Fruit fly (Drosophila melanogaster) whole organism, adult: ENCODE data around the gene wor.

Experiments used
- CG11617 ChIP-seq: fragments of 200-800 bp; sonication (Bioruptor generic); optimal IDR thresholded peaks from 2 replicates; lab custom pipeline; 2017; ENCODE audit warnings: mild to moderate bottlenecking, missing biosample characterization, missing genetic modification reagents, missing genetic modification characterization
- CG12768 ChIP-seq: fragments of 200-800 bp; sonication (Bioruptor generic); optimal IDR thresholded peaks from 2 replicates; lab custom pipeline; 2017; ENCODE audit warnings: missing biosample characterization, missing genetic modification characterization, mild to moderate bottlenecking, moderate library complexity, missing genetic modification reagents
- CG14711 ChIP-seq: fragments of 200-800 bp; sonication (Bioruptor generic); optimal IDR thresholded peaks from 2 replicates; lab custom pipeline; 2018; ENCODE audit warnings: missing biosample characterization, mild to moderate bottlenecking, missing genetic modification characterization, moderate library complexity
- CG1620 ChIP-seq: fragments of 200-800 bp; sonication (Bioruptor generic); optimal IDR thresholded peaks from 2 replicates; lab custom pipeline; 2016; ENCODE audit warnings: missing biosample characterization, missing genetic modification characterization
- CG33017 ChIP-seq: fragments of 200-800 bp; sonication (Bioruptor generic); optimal IDR thresholded peaks from 2 replicates; lab custom pipeline; 2018; ENCODE audit warnings: missing biosample characterization, mild to moderate bottlenecking, missing genetic modification characterization, moderate library complexity
- CG5204 ChIP-seq: fragments of 200-800 bp; sonication (Bioruptor generic); optimal IDR thresholded peaks from 2 replicates; lab custom pipeline; 2016; ENCODE audit warnings: missing biosample characterization, missing genetic modification characterization
- CG7045 ChIP-seq: fragments of 200-800 bp; sonication (Bioruptor generic); optimal IDR thresholded peaks from 2 replicates; lab custom pipeline; 2017; ENCODE audit warnings: missing biosample characterization, mild to moderate bottlenecking, missing genetic modification characterization
- CG7101 ChIP-seq: fragments of 200-800 bp; sonication (Bioruptor generic); optimal IDR thresholded peaks from 2 replicates; lab custom pipeline; 2018; ENCODE audit warnings: missing biosample characterization, mild to moderate bottlenecking, missing genetic modification characterization, moderate library complexity
- Clk ChIP-seq: fragments of 200-800 bp; sonication (Bioruptor generic); optimal IDR thresholded peaks from 2 replicates; lab custom pipeline; 2017; ENCODE audit warnings: missing biosample characterization, missing genetic modification characterization
- Crg-1 ChIP-seq: fragments of 200-800 bp; sonication (Bioruptor generic); optimal IDR thresholded peaks from 2 replicates; lab custom pipeline; 2016; ENCODE audit warnings: missing biosample characterization, missing genetic modification characterization
- Hr96 ChIP-seq: fragments of 200-800 bp; sonication (Bioruptor generic); optimal IDR thresholded peaks from 2 replicates; lab custom pipeline; 2016; ENCODE audit warnings: missing biosample characterization, missing genetic modification characterization
- Mnt ChIP-seq: fragments of 200-800 bp; sonication (Bioruptor generic); optimal IDR thresholded peaks from 2 replicates; lab custom pipeline; 2016; ENCODE audit warnings: missing biosample characterization, mild to moderate bottlenecking, missing genetic modification characterization
- bab1 ChIP-seq: fragments of 200-800 bp; sonication (Bioruptor generic); optimal IDR thresholded peaks from 3 replicates; lab custom pipeline; 2019; ENCODE audit warnings: missing biosample characterization, mild to moderate bottlenecking, missing genetic modification characterization, moderate library complexity
- cic ChIP-seq: fragments of 200-800 bp; sonication (Bioruptor generic); optimal IDR thresholded peaks from 2 replicates; lab custom pipeline; 2017; ENCODE audit warnings: missing biosample characterization, mild to moderate bottlenecking, missing genetic modification characterization, moderate library complexity
- cnc ChIP-seq, 2 experiments: fragments of >200 bp; optimal IDR thresholded peaks; 2 replicates each; lab custom pipeline; 2017
- kay ChIP-seq: fragments of 200-800 bp; sonication (Bioruptor generic); peaks from one replicate; lab custom pipeline; 2016; ENCODE audit warnings: missing biosample characterization, missing genetic modification characterization, borderline replicate concordance
- ovo ChIP-seq: fragments of 200-800 bp; sonication (Bioruptor generic); optimal IDR thresholded peaks from 2 replicates; lab custom pipeline; 2016; ENCODE audit warnings: missing biosample characterization, missing genetic modification characterization
- pad ChIP-seq: fragments of 200-800 bp; sonication (Bioruptor generic); optimal IDR thresholded peaks from 3 replicates; lab custom pipeline; 2017; ENCODE audit warnings: missing biosample characterization, missing genetic modification characterization, mild to moderate bottlenecking, moderate library complexity, missing genetic modification reagents
- tj ChIP-seq: fragments of 200-800 bp; sonication (Bioruptor generic); optimal IDR thresholded peaks from 3 replicates; lab custom pipeline; 2017; ENCODE audit warnings: missing biosample characterization, mild to moderate bottlenecking, missing genetic modification characterization, moderate library complexity
- toe ChIP-seq: fragments of 200-800 bp; sonication (Bioruptor generic); optimal IDR thresholded peaks from 2 replicates; lab custom pipeline; 2016; ENCODE audit warnings: missing biosample characterization, missing genetic modification characterization

wor gene

DNA sequence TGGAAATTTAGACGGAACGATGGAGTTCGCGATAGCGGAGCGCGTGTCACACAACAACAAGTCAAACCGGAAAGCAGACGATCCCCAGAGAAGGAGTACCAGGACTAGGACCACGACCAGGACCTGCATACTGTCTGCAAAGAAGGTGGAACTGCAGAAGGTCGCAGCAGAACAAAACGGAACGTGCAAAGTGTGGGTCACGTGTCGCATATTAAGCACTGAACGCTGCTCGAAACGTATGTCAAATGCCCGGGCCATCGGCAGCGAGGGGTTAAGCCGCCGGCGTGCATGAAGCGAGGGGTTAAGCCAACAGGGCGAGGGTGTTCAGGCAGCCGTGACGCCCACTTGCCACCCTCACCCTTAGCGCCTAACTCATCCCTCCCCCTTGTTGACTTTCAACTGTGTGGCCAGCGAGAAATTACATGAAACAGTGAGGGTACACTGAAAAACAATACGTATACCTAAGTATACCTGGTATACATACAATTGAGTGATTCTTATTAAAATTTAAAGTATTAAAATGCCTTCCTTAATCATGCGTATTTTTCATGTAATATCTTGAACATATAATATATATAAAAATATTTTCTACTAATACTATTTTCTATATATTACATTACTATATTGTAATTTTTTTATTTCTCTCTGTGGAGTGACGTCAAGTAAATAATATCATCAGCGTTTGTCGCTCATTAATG, 16.6 kb upstream of the wor start:
- no peak for TF ChIP-seq CG7101 (tag; lab: Kevin White, UChicago)
- no peak for TF ChIP-seq Crg-1 (GFP tag; lab: Kevin White, UChicago)
- no peak for TF ChIP-seq cnc (optimal IDR thresholded peaks at IDR 0.05; lab: Kevin White, UChicago)
- no peak for TF ChIP-seq CG5204 (GFP tag; lab: Kevin White, UChicago)
- no peak for TF ChIP-seq CG12768 (GFP tag; lab: Kevin White, UChicago)
- no peak for TF ChIP-seq Mnt (GFP tag; lab: Kevin White, UChicago)
- TF ChIP-seq cic (GFP tag; lab: Kevin White, UChicago), result no peak
- no peak for TF ChIP-seq CG7045
- no peak for TF ChIP-seq kay (GFP tag; lab: Kevin White, UChicago)
- no peak for TF ChIP-seq CG33017 (tag; lab: Kevin White, UChicago)
- TF ChIP-seq CG1620, result no peak
- no peak for TF ChIP-seq toe (GFP tag; lab: Kevin White, UChicago)

DNA sequence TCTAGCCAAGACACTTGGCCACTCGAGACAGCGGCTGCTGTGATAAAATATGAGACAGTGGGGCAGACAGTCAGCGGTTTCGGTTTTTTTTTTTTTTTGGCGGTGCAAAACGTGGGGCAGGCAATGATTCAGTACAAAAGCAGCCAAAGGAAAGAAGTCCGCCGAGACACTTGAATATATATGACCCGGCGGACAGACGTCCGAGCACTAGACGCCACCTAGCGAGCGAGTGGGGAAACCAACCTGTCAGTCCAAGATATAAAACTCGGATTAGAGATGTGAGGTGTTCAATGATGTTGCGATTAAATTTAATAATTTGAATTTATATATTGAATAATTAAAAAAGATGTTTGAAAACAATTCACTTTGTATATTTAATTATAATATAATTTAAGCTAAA, 13.6 kb upstream of the wor start:
- TF ChIP-seq Crg-1 (GFP tag; lab: Kevin White, UChicago) (no peak), tj (no peak), CG7101 (tag; lab: Kevin White, UChicago) (no peak), CG11617 (GFP tag; lab: Kevin White, UChicago) (no peak), CG7045 (no peak), CG5204 (GFP tag; lab: Kevin White, UChicago) (no peak), bab1 (GFP tag; lab: Kevin White, UChicago) (no peak), CG1620 (no peak)

DNA sequence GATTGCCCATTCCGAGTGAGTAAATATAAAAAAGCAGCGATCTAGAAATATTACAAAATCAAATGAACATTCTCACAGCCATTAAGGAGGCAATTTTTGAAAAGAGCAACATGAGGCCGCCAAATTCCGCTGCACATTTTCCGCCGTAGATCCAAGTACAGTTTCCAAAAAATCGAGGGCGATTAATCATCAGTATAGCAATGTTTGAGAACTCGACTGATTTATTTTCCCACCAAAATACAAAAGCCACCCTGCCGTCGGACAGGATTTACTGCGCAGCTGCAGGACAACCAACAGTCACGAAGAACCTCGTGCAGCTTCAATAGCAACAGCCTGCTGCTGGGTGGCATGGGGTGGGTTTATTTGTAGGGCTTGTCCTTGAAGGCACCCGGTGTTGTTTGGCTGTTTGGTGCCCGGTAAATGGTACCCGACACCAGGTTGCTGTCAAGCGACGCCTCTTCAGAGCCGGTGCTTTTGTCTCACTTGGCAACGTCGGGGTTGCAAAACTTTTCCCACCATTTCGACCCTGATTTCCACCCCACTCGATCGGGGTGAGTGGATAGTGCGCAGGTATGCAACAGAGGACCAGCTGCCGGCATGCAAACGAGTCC, 10.4 kb upstream of the wor start:
- TF ChIP-seq ovo (no peak), CG14711 (tag; lab: Kevin White, UChicago) (no peak), Clk (GFP tag; lab: Kevin White, UChicago) (no peak), pad (GFP tag; lab: Kevin White, UChicago) (no peak), CG1620 (no peak), kay (GFP tag; lab: Kevin White, UChicago) (no peak), Mnt (GFP tag; lab: Kevin White, UChicago) (no peak), CG5204 (GFP tag; lab: Kevin White, UChicago) (no peak)

DNA sequence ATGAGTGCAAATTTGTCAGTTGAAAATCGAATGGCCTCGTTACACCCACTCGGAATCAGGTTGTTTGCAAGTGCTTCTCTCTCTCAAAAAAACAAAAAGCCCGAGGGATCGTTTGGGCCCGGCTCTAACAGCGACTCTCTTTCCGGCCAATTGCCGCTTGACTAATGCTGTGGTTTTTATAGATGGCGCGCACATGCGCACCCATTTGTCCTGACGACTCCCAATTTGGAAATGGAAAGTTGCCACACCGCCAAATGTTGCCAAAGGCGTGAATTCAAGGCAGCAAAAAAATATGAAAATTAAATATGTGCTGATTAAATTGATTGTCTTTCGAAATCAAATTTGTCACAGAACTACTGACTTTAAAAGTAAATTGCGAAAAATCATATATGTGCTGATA, 9.5 kb upstream of the wor start:
- no peak for TF ChIP-seq cic (GFP tag; lab: Kevin White, UChicago)
- no peak for TF ChIP-seq CG5204 (GFP tag; lab: Kevin White, UChicago)
- TF ChIP-seq CG7101 (tag; lab: Kevin White, UChicago), result no peak
- TF ChIP-seq CG14711 (tag; lab: Kevin White, UChicago), result no peak
- TF ChIP-seq tj, result no peak
- no peak for TF ChIP-seq ovo
- no peak for TF ChIP-seq bab1 (GFP tag; lab: Kevin White, UChicago)
- no peak for TF ChIP-seq Mnt (GFP tag; lab: Kevin White, UChicago)
- no peak for TF ChIP-seq Clk (GFP tag; lab: Kevin White, UChicago)
- TF ChIP-seq toe (GFP tag; lab: Kevin White, UChicago), result no peak
- no peak for TF ChIP-seq kay (GFP tag; lab: Kevin White, UChicago)
- TF ChIP-seq CG1620, result no peak
- no peak for TF ChIP-seq CG7045
- no peak for TF ChIP-seq pad (GFP tag; lab: Kevin White, UChicago)
- no peak for TF ChIP-seq CG33017 (tag; lab: Kevin White, UChicago)
- TF ChIP-seq cnc (optimal IDR thresholded peaks at IDR 0.05; lab: Kevin White, UChicago), result no peak
- TF ChIP-seq CG11617 (GFP tag; lab: Kevin White, UChicago), result no peak
- TF ChIP-seq Hr96 (GFP tag; lab: Kevin White, UChicago), result no peak
- TF ChIP-seq Crg-1 (GFP tag; lab: Kevin White, UChicago), result no peak

DNA sequence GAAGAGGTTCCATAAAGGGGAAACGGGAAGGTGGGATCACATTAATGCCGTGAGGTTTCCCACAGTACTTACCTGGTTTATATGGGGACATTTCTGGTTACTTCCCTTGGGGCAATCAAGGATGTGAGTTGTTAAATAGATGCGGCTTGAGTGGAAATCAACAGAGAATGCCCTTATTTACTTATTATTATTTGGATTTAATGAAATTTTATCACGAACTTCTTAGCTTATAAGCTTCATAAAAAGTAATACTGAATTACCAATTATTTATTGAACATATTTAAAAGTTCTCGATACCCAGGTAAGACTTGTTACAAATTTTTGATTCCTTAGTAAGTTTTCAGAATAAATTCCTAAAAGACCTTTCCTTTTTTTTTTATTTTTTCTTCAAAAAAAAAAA, 7.6 kb upstream of the wor start, which contains the start of gene CG4161:
Gene CG4161, plus strand, starts transcription at position 301 of the 400 bp plus-strand sequence.
- TF ChIP-seq CG33017 (tag; lab: Kevin White, UChicago) (no peak), CG5204 (GFP tag; lab: Kevin White, UChicago) (no peak), CG11617 (GFP tag; lab: Kevin White, UChicago) (no peak), Crg-1 (GFP tag; lab: Kevin White, UChicago) (no peak), Hr96 (GFP tag; lab: Kevin White, UChicago) (no peak), pad (GFP tag; lab: Kevin White, UChicago) (no peak), CG14711 (tag; lab: Kevin White, UChicago) (no peak)

DNA sequence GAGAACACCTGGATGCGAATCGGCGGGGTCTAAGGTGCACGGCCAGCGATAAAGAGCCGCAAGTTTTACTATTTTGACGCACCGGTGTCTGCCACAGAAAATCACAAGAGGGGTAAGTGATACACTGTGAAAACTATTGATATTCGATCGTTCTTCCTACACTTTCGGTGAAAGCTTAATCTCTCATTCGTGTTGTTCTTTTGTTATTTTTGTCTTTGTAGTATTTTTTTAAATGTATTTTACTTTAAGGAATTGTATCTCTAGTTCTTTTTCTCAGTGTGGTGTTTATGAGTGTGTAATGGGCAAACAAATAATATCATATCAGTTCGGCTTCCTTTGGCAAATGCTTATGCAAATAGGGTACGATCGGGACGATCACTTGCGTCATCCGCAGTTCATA, 6.9 kb upstream of the wor start:
- TF ChIP-seq Mnt (GFP tag; lab: Kevin White, UChicago), result no peak
- no peak for TF ChIP-seq CG14711 (tag; lab: Kevin White, UChicago)
- TF ChIP-seq CG33017 (tag; lab: Kevin White, UChicago), result no peak
- TF ChIP-seq pad (GFP tag; lab: Kevin White, UChicago), result no peak
- TF ChIP-seq CG7101 (tag; lab: Kevin White, UChicago), result no peak
- no peak for TF ChIP-seq toe (GFP tag; lab: Kevin White, UChicago)
- TF ChIP-seq CG1620, result no peak
- no peak for TF ChIP-seq Crg-1 (GFP tag; lab: Kevin White, UChicago)
- no peak for TF ChIP-seq CG7045
- TF ChIP-seq Clk (GFP tag; lab: Kevin White, UChicago), result no peak
- no peak for TF ChIP-seq CG5204 (GFP tag; lab: Kevin White, UChicago)
- TF ChIP-seq kay (GFP tag; lab: Kevin White, UChicago), result no peak
- no peak for TF ChIP-seq bab1 (GFP tag; lab: Kevin White, UChicago)
- TF ChIP-seq CG11617 (GFP tag; lab: Kevin White, UChicago), result no peak
- TF ChIP-seq CG12768 (GFP tag; lab: Kevin White, UChicago), result no peak
- TF ChIP-seq ovo, result no peak
- no peak for TF ChIP-seq Hr96 (GFP tag; lab: Kevin White, UChicago)
